Fruit fly (Drosophila melanogaster): ENCODE measurements around the gene CG14414.

CG14414 gene

dm6 chrX:14612302-14612701 is 31.9 kb downstream of the CG14414 start (continued):
- peak; percentile 56 for TF ChIP-seq CG16815 (GFP tag; optimal IDR thresholded peaks at IDR 0.05)
- peak; percentile 49 for TF ChIP-seq org-1 (GFP tag; optimal IDR thresholded peaks at IDR 0.05)
- TF ChIP-seq fu2 (GFP tag; optimal IDR thresholded peaks at IDR 0.05) = no peak
- TF ChIP-seq mam (GFP tag; optimal IDR thresholded peaks at IDR 0.05) = no peak
- TF ChIP-seq CG43689 (GFP tag; IDR thresholded peaks at IDR 0.05) = 0 out of 2 replicates have a peak, but pooled peaks have one; percentile 36
- TF ChIP-seq D19A (tag; optimal IDR thresholded peaks at IDR 0.05) = peak; percentile 81
- TF ChIP-seq jigr1 (GFP tag; IDR thresholded peaks at IDR 0.05) = 0 out of 3 replicates have a peak, but pooled peaks have one; percentile 40
- TF ChIP-seq Atf3 (GFP tag; optimal IDR thresholded peaks at IDR 0.05) = no peak
- peak; percentile 80 for TF ChIP-seq ranshi (GFP tag; IDR thresholded peaks at IDR 0.05)
- TF ChIP-seq CG13624 (GFP tag; optimal IDR thresholded peaks at IDR 0.05) = no peak
- TF ChIP-seq CG7556 (GFP tag; optimal IDR thresholded peaks at IDR 0.05) = peak; percentile 77
- TF ChIP-seq croc (GFP tag; conservative IDR thresholded peaks at IDR 0.05) = peak; percentile 86
- peak; percentile 75 for TF ChIP-seq CG18599 (GFP tag; optimal IDR thresholded peaks at IDR 0.05)
- peak; percentile 32 for TF ChIP-seq CG17186 (GFP tag; optimal IDR thresholded peaks at IDR 0.05)
- no peak for TF ChIP-seq sima (GFP tag; optimal IDR thresholded peaks at IDR 0.05)
- peak; percentile 18 for TF ChIP-seq CG1647 (GFP tag; optimal IDR thresholded peaks at IDR 0.05)
- TF ChIP-seq ATbp (GFP tag; optimal IDR thresholded peaks at IDR 0.05) = peak; percentile 89
- TF ChIP-seq Fer3 (tag; optimal IDR thresholded peaks at IDR 0.05) = peak; percentile 63
- peak; percentile 59; the same call in 1 of the 3 replicates for TF ChIP-seq CG2889 (GFP tag; IDR thresholded peaks at IDR 0.05)
- TF ChIP-seq CG13775 (GFP tag; optimal IDR thresholded peaks at IDR 0.05) = peak; percentile 60
- peak; percentile 90 for TF ChIP-seq CG17829 (tag; optimal IDR thresholded peaks at IDR 0.05)
- no peak for TF ChIP-seq Usf (GFP tag; optimal IDR thresholded peaks at IDR 0.05)
- no peak for TF ChIP-seq run (tag; optimal IDR thresholded peaks at IDR 0.05)
- peak; percentile 89 for TF ChIP-seq Blimp-1 (GFP tag; optimal IDR thresholded peaks at IDR 0.05)
- peak; percentile 60 for TF ChIP-seq nau (GFP tag; optimal IDR thresholded peaks at IDR 0.05)
- TF ChIP-seq prd (optimal IDR thresholded peaks at IDR 0.05) = no peak
- TF ChIP-seq prd (GFP tag; IDR thresholded peaks at IDR 0.05) = peak; percentile 92
- peak; percentile 6 for TF ChIP-seq Ets97D (GFP tag; optimal IDR thresholded peaks at IDR 0.05)
- TF ChIP-seq chn (GFP tag; optimal IDR thresholded peaks at IDR 0.05) = peak; percentile 36
- peak; percentile 55 for TF ChIP-seq klu (GFP tag; IDR thresholded peaks at IDR 0.05)
- peak; percentile 79 for TF ChIP-seq E2f1 (GFP tag; IDR thresholded peaks at IDR 0.05)
- TF ChIP-seq CG31388 (GFP tag; optimal IDR thresholded peaks at IDR 0.05) = no peak
- TF ChIP-seq CG14860 (GFP tag; IDR thresholded peaks at IDR 0.05; ENCODE audit: partially characterized antibody) = peak; percentile 46; the same call in 1 of the 3 replicates
- TF ChIP-seq dati (GFP tag; IDR thresholded peaks at IDR 0.05) = peak; percentile 24; the same call in 1 of the 2 replicates
- TF ChIP-seq al (GFP tag; IDR thresholded peaks at IDR 0.05) = no peak
- peak; percentile 79 for TF ChIP-seq ap (GFP tag; IDR thresholded peaks at IDR 0.05)
- no peak for TF ChIP-seq toy (GFP tag; IDR thresholded peaks at IDR 0.05)
- TF ChIP-seq gfzf (GFP tag; optimal IDR thresholded peaks at IDR 0.05) = no peak
- no peak for TF ChIP-seq Tbp (GFP tag; optimal IDR thresholded peaks at IDR 0.05)
- peak; percentile 87 for TF ChIP-seq sens (GFP tag)
- peak; percentile 73 for TF ChIP-seq CG9727 (GFP tag; optimal IDR thresholded peaks at IDR 0.05)
- TF ChIP-seq hb (GFP tag; IDR thresholded peaks at IDR 0.05; ENCODE audit: partially characterized antibody) = 0 out of 3 replicates have a peak, but pooled peaks have one; percentile 16
- TF ChIP-seq odd (GFP tag; optimal IDR thresholded peaks at IDR 0.05) = peak; percentile 74
- no peak for TF ChIP-seq bbx (GFP tag; IDR thresholded peaks at IDR 0.05; ENCODE audit: partially characterized antibody)
- no peak for TF ChIP-seq zf30C (GFP tag; optimal IDR thresholded peaks at IDR 0.05)
- TF ChIP-seq tll (GFP tag; optimal IDR thresholded peaks at IDR 0.05) = no peak
- TF ChIP-seq CG7357 (GFP tag; IDR thresholded peaks at IDR 0.05) = peak; percentile 64; the same call in 2 of the 3 replicates
- TF ChIP-seq Asciz (GFP tag; optimal IDR thresholded peaks at IDR 0.05) = peak; percentile 81
- TF ChIP-seq CG14014 (GFP tag; IDR thresholded peaks at IDR 0.05) = peak; percentile 79; the same call in 1 of the 2 replicates
- no peak for TF ChIP-seq CG17912 (GFP tag; optimal IDR thresholded peaks at IDR 0.05)
- peak; percentile 56 for TF ChIP-seq jing (GFP tag; optimal IDR thresholded peaks at IDR 0.05)

All from whole organism, embryonic.